ENCODE assay signal across 1 fruit fly cellular context in the genomic region with DNA sequence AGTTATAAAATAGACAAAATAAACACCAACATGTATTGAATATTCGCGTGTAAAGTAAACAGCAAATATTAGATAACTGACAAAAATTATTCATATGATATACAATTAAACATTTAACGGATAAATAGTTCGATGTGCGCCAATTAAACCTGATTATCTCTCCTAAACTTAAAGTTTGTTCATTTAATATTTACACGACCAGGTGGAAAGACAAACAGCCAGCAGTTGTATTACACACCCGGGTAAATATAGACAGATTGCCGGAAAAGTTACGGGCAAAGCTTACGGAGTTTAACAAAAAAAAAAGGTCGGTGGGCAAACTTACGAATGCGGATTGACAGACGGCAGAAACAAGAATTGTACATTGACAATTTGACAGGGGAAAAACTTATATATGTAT.
A peak's percentile ranks its signal among the peaks of the same experiment; 100 is the strongest.
TF ChIP-seq lines count a peak whose summit lies in the region.

No protein-coding gene starts in this region.

TF ChIP-seq in whole organism, embryonic, 481 proteins besides CTCF, POLR2A, EP300 and RAD21 (continued from another document):
- TF ChIP-seq bigmax (GFP tag; optimal IDR thresholded peaks at IDR 0.05; lab: Kevin White, UChicago) (no peak), tll (GFP tag; optimal IDR thresholded peaks at IDR 0.05; lab: Kevin White, UChicago) (no peak), Fer1 (GFP tag; optimal IDR thresholded peaks at IDR 0.05; lab: Kevin White, UChicago) (peak; percentile 86), shn (GFP tag; optimal IDR thresholded peaks at IDR 0.05; lab: Kevin White, UChicago) (peak; percentile 24), CG2199 (GFP tag; IDR thresholded peaks at IDR 0.05; lab: Robert Waterston, UW) (no peak), CG18599 (GFP tag; optimal IDR thresholded peaks at IDR 0.05; lab: Kevin White, UChicago) (peak; percentile 86), pita (GFP tag; optimal IDR thresholded peaks at IDR 0.05; lab: Kevin White, UChicago) (no peak), CoRest (tag; optimal IDR thresholded peaks at IDR 0.05; lab: Kevin White, UChicago) (peak; percentile 76), CG6813 (GFP tag; optimal IDR thresholded peaks at IDR 0.05; lab: Kevin White, UChicago) (peak; percentile 81), CG10321 (GFP tag; IDR thresholded peaks at IDR 0.05; lab: Robert Waterston, UW) (peak; percentile 57; the same call in 1 of the 2 replicates), Opbp (GFP tag; IDR thresholded peaks at IDR 0.05; lab: Robert Waterston, UW; ENCODE audit: partially characterized antibody) (no peak)
TF ChIP-seq in whole organism, embryonic: peak in this region for 205.
